Worm (Caenorhabditis elegans): ENCODE results near the gene cct-5.

Gene cct-5

ce11 chrIII:4487271-4487670, 20.6 kb downstream of the cct-5 start:
- TF ChIP-seq tlp-1 (tag; optimal IDR thresholded peaks at IDR 0.05) (no peak), lin-39 (tag; optimal IDR thresholded peaks at IDR 0.05) (no peak), C16A3.4 (tag; optimal IDR thresholded peaks at IDR 0.05) (no peak), swsn-7 (tag; optimal IDR thresholded peaks at IDR 0.05) (peak; percentile 8), sptf-1 (tag; optimal IDR thresholded peaks at IDR 0.05) (no peak), dpl-1 (GFP tag; optimal IDR thresholded peaks at IDR 0.05) (no peak), nhr-47 (tag; optimal IDR thresholded peaks at IDR 0.05) (peak; percentile 47), C04F5.9 (tag; optimal IDR thresholded peaks at IDR 0.05) (no peak), pax-3 (tag; optimal IDR thresholded peaks at IDR 0.05) (no peak), mep-1 (tag; optimal IDR thresholded peaks at IDR 0.05) (no peak), skn-1 (tag; optimal IDR thresholded peaks at IDR 0.05) (no peak), xbp-1 (tag; optimal IDR thresholded peaks at IDR 0.05) (no peak), zag-1 (tag; optimal IDR thresholded peaks at IDR 0.05) (no peak), sup-37 (GFP tag; optimal IDR thresholded peaks at IDR 0.05) (no peak), lir-3 (tag; optimal IDR thresholded peaks at IDR 0.05; ENCODE audit: poor library complexity) (no peak), egl-13 (tag; optimal IDR thresholded peaks at IDR 0.05) (no peak), nhr-71 (tag; optimal IDR thresholded peaks at IDR 0.05) (peak; percentile 39), irx-1 (tag; optimal IDR thresholded peaks at IDR 0.05) (no peak), hlh-17 (GFP tag; optimal IDR thresholded peaks at IDR 0.05; ENCODE audit: borderline replicate concordance) (no peak), dsc-1 (tag; optimal IDR thresholded peaks at IDR 0.05) (peak; percentile 74), lsy-2 (tag; optimal IDR thresholded peaks at IDR 0.05) (peak in 1 of 2 experiments; percentile 14), F16B12.6 (tag; optimal IDR thresholded peaks at IDR 0.05) (no peak), fkh-8 (tag; optimal IDR thresholded peaks at IDR 0.05) (peak; percentile 44), fos-1 (tag; optimal IDR thresholded peaks at IDR 0.05) (no peak), mab-9 (GFP tag; IDR thresholded peaks at IDR 0.05) (no peak), grh-1 (GFP tag; IDR thresholded peaks at IDR 0.05) (no peak), nhr-12 (tag; optimal IDR thresholded peaks at IDR 0.05) (no peak), pag-3 (tag; optimal IDR thresholded peaks at IDR 0.05; ENCODE audit: borderline replicate concordance, insufficient read depth) (no peak), nhr-84 (tag; optimal IDR thresholded peaks at IDR 0.05) (no peak), nhr-20 (tag; optimal IDR thresholded peaks at IDR 0.05) (no peak), mef-2 (tag; optimal IDR thresholded peaks at IDR 0.05) (no peak), aly-2 (tag; optimal IDR thresholded peaks at IDR 0.05) (no peak), vab-15 (tag; optimal IDR thresholded peaks at IDR 0.05) (no peak), zip-4 (GFP tag; optimal IDR thresholded peaks at IDR 0.05) (no peak), lin-14 (GFP tag; optimal IDR thresholded peaks at IDR 0.05) (peak; percentile 53), tbx-2 (tag; optimal IDR thresholded peaks at IDR 0.05) (no peak), snpc-4 (tag; optimal IDR thresholded peaks at IDR 0.05) (no peak), nhr-90 (tag; optimal IDR thresholded peaks at IDR 0.05; ENCODE audit: poor library complexity) (no peak), nhr-237 (tag; optimal IDR thresholded peaks at IDR 0.05) (peak; percentile 9), ztf-11 (tag; optimal IDR thresholded peaks at IDR 0.05) (no peak), C34B4.2 (tag; optimal IDR thresholded peaks at IDR 0.05) (no peak), nhr-76 (tag; optimal IDR thresholded peaks at IDR 0.05) (no peak), ets-5 (GFP tag; IDR thresholded peaks at IDR 0.05) (no peak), rnt-1 (tag; optimal IDR thresholded peaks at IDR 0.05) (no peak), pqm-1 (tag; optimal IDR thresholded peaks at IDR 0.05) (no peak), jun-1 (tag; optimal IDR thresholded peaks at IDR 0.05) (no peak), nhr-11 (tag; optimal IDR thresholded peaks at IDR 0.05) (peak; percentile 90), ama-1 (optimal IDR thresholded peaks at IDR 0.05) (no peak), hpl-2 (GFP tag; optimal IDR thresholded peaks at IDR 0.05) (no peak), hlh-4 (tag; optimal IDR thresholded peaks at IDR 0.05) (no peak), elt-3 (tag; optimal IDR thresholded peaks at IDR 0.05) (no peak), nhr-28 (tag; optimal IDR thresholded peaks at IDR 0.05) (no peak)

All from whole organism, L1 larva.